Fruit fly (Drosophila melanogaster): ENCODE data around the gene CG9213.

The CG9213 gene

DNA sequence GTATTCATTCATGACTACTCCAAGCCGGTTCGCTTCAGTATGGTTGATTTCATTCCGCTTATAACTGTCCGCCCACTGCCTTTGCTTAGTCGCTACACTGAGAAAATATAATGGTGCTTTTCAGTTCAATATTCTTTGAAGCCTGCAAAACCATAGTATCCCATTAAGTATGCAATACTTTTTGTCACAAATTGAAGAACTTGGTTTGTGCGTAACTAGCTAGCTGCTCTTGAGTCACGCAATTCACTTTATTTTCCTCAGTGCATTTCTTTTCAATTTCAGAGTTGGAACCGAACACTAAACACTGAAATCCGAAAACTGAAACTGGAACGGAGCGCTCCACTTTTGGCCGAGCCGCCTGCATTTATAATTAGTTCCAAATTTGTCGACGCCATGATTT lies 25.4 kb upstream of the CG9213 start (continued):
- peak; percentile 57 for TF ChIP-seq CG12391 (tag; optimal IDR thresholded peaks at IDR 0.05)
- no peak for TF ChIP-seq rib (GFP tag; IDR thresholded peaks at IDR 0.05)
- TF ChIP-seq NFAT (GFP tag; IDR thresholded peaks at IDR 0.05): peak; percentile 58; the same call in 1 of the 2 replicates
- peak; percentile 77 for TF ChIP-seq slbo (GFP tag; IDR thresholded peaks at IDR 0.05)
- no peak for TF ChIP-seq nom (GFP tag; optimal IDR thresholded peaks at IDR 0.05)
- peak; percentile 75 for TF ChIP-seq Rfx (GFP tag; IDR thresholded peaks at IDR 0.05)
- no peak for TF ChIP-seq CG30020 (tag; optimal IDR thresholded peaks at IDR 0.05)
- peak; percentile 59 for TF ChIP-seq Aef1 (GFP tag; IDR thresholded peaks at IDR 0.05)
- peak; percentile 36 for TF ChIP-seq Myb (GFP tag; optimal IDR thresholded peaks at IDR 0.05)
- peak; percentile 84 for TF ChIP-seq CG11504 (tag; optimal IDR thresholded peaks at IDR 0.05)
- TF ChIP-seq Oli (tag; optimal IDR thresholded peaks at IDR 0.05): peak; percentile 67
- TF ChIP-seq cato (GFP tag; optimal IDR thresholded peaks at IDR 0.05; ENCODE audit: borderline replicate concordance): no peak
- no peak for TF ChIP-seq sqz (GFP tag; optimal IDR thresholded peaks at IDR 0.05)
- TF ChIP-seq CG9932 (GFP tag; IDR thresholded peaks at IDR 0.05): peak; percentile 59
- no peak for TF ChIP-seq CG8359 (GFP tag; optimal IDR thresholded peaks at IDR 0.05; ENCODE audit: borderline replicate concordance)
- TF ChIP-seq CG15011 (GFP tag; optimal IDR thresholded peaks at IDR 0.05): no peak
- no peak for TF ChIP-seq CG8290 (GFP tag; optimal IDR thresholded peaks at IDR 0.05)
- peak in 1 of 2 experiments; percentile 78 for TF ChIP-seq CG8290 (tag; optimal IDR thresholded peaks at IDR 0.05)
- TF ChIP-seq Fer1 (GFP tag; optimal IDR thresholded peaks at IDR 0.05): peak; percentile 61
- no peak for TF ChIP-seq dati (GFP tag; IDR thresholded peaks at IDR 0.05)
- TF ChIP-seq CG12104 (GFP tag; optimal IDR thresholded peaks at IDR 0.05): no peak
- peak; percentile 38 for TF ChIP-seq CG10209 (GFP tag; optimal IDR thresholded peaks at IDR 0.05)
- peak; percentile 37 for TF ChIP-seq CG1233 (GFP tag; optimal IDR thresholded peaks at IDR 0.05)
- peak; percentile 35 for TF ChIP-seq CG7556 (GFP tag; optimal IDR thresholded peaks at IDR 0.05)
- no peak for TF ChIP-seq Dp (GFP tag; optimal IDR thresholded peaks at IDR 0.05)
- TF ChIP-seq Rx (GFP tag; IDR thresholded peaks at IDR 0.05): peak; percentile 52; the same call in 1 of the 2 replicates
- TF ChIP-seq Spps (tag; optimal IDR thresholded peaks at IDR 0.05): no peak
- peak; percentile 45 for TF ChIP-seq NfI (GFP tag; optimal IDR thresholded peaks at IDR 0.05)
- peak; percentile 22 for TF ChIP-seq CG5245 (GFP tag; optimal IDR thresholded peaks at IDR 0.05)
- no peak for TF ChIP-seq gsb (GFP tag; IDR thresholded peaks at IDR 0.05)
- TF ChIP-seq CG4424 (GFP tag; optimal IDR thresholded peaks at IDR 0.05): peak; percentile 52
- no peak for TF ChIP-seq CG13775 (GFP tag; optimal IDR thresholded peaks at IDR 0.05)
- peak; percentile 50 for TF ChIP-seq Blimp-1 (GFP tag; optimal IDR thresholded peaks at IDR 0.05)
- peak; percentile 54 for TF ChIP-seq az2 (GFP tag; optimal IDR thresholded peaks at IDR 0.05)
- peak; percentile 19 for TF ChIP-seq CG17802 (tag; optimal IDR thresholded peaks at IDR 0.05)
- TF ChIP-seq crol (GFP tag; IDR thresholded peaks at IDR 0.05): no peak
- TF ChIP-seq Antp (GFP tag; optimal IDR thresholded peaks at IDR 0.05): peak; percentile 54
- no peak for TF ChIP-seq salm (tag; optimal IDR thresholded peaks at IDR 0.05)
- TF ChIP-seq D19B (GFP tag; optimal IDR thresholded peaks at IDR 0.05): no peak
- peak; percentile 2 for TF ChIP-seq tio (GFP tag; optimal IDR thresholded peaks at IDR 0.05)
- TF ChIP-seq lov (optimal IDR thresholded peaks at IDR 0.05): no peak
- TF ChIP-seq lov (GFP tag; IDR thresholded peaks at IDR 0.05): no peak
- TF ChIP-seq Nf-YB (GFP tag; optimal IDR thresholded peaks at IDR 0.05): no peak
- TF ChIP-seq CG14860 (GFP tag; IDR thresholded peaks at IDR 0.05; ENCODE audit: partially characterized antibody): no peak
- no peak for TF ChIP-seq CG42726 (GFP tag; IDR thresholded peaks at IDR 0.05; ENCODE audit: partially characterized antibody)
- TF ChIP-seq CG1832 (GFP tag; optimal IDR thresholded peaks at IDR 0.05): no peak
- no peak for TF ChIP-seq ato (GFP tag; IDR thresholded peaks at IDR 0.05; ENCODE audit: partially characterized antibody)
- TF ChIP-seq CG31224 (GFP tag; IDR thresholded peaks at IDR 0.05): peak; percentile 58
- peak; percentile 53 for TF ChIP-seq ATbp (GFP tag; optimal IDR thresholded peaks at IDR 0.05)
- peak; percentile 62; the same call in 2 of the 3 replicates for TF ChIP-seq Mrtf (GFP tag; IDR thresholded peaks at IDR 0.05)
- TF ChIP-seq chif (GFP tag; optimal IDR thresholded peaks at IDR 0.05): peak; percentile 12 to 40
